Fruit fly (Drosophila melanogaster): ENCODE measurements around the gene Tom20.
A peak's percentile ranks its signal among the peaks of the same experiment; 100 is the strongest.

The Tom20 gene

dm6 chr3L:20006269-20007265 lies 6.1 kb downstream of the Tom20 start (continued):
- TF ChIP-seq C15 (GFP tag; IDR thresholded peaks at IDR 0.05) (no peak), cg (GFP tag; optimal IDR thresholded peaks at IDR 0.05) (peak; percentile 85), prd (optimal IDR thresholded peaks at IDR 0.05) (no peak), prd (GFP tag; IDR thresholded peaks at IDR 0.05) (no peak), Vsx1 (GFP tag; optimal IDR thresholded peaks at IDR 0.05) (peak; percentile 47), CG3163 (GFP tag; optimal IDR thresholded peaks at IDR 0.05) (no peak), nerfin-1 (tag; optimal IDR thresholded peaks at IDR 0.05) (no peak), bigmax (GFP tag; optimal IDR thresholded peaks at IDR 0.05) (no peak), CG34422 (GFP tag; IDR thresholded peaks at IDR 0.05) (peak; percentile 63; the same call in 1 of the 3 replicates), MTF-1 (GFP tag; optimal IDR thresholded peaks at IDR 0.05; ENCODE audit: borderline replicate concordance) (no peak), bcd (GFP tag; optimal IDR thresholded peaks at IDR 0.05) (no peak), gt (GFP tag; IDR thresholded peaks at IDR 0.05) (no peak), CG10147 (GFP tag; optimal IDR thresholded peaks at IDR 0.05) (no peak), psq (GFP tag; optimal IDR thresholded peaks at IDR 0.05) (no peak), pfk (GFP tag; optimal IDR thresholded peaks at IDR 0.05) (peak; percentile 2), NfI (GFP tag; optimal IDR thresholded peaks at IDR 0.05) (no peak), amos (GFP tag; IDR thresholded peaks at IDR 0.05; ENCODE audit: partially characterized antibody) (peak; percentile 89), az2 (GFP tag; optimal IDR thresholded peaks at IDR 0.05) (no peak), emc (GFP tag; optimal IDR thresholded peaks at IDR 0.05) (no peak), CG18764 (GFP tag; optimal IDR thresholded peaks at IDR 0.05) (no peak), CG14710 (tag; optimal IDR thresholded peaks at IDR 0.05) (no peak), CG7372 (GFP tag; IDR thresholded peaks at IDR 0.05) (no peak), CG9215 (GFP tag; IDR thresholded peaks at IDR 0.05) (no peak), Atf6 (GFP tag; IDR thresholded peaks at IDR 0.05) (no peak), CG30403 (GFP tag; optimal IDR thresholded peaks at IDR 0.05) (no peak), fd102C (GFP tag; optimal IDR thresholded peaks at IDR 0.05) (no peak), Optix (GFP tag; IDR thresholded peaks at IDR 0.05) (no peak), CG9609 (GFP tag; optimal IDR thresholded peaks at IDR 0.05) (no peak), CG11398 (GFP tag; optimal IDR thresholded peaks at IDR 0.05) (no peak), CG11695 (GFP tag; IDR thresholded peaks at IDR 0.05) (no peak; the same call in 2 of the 3 replicates), unc-4 (GFP tag; IDR thresholded peaks at IDR 0.05; ENCODE audit: partially characterized antibody) (peak; percentile 78), CG31441 (GFP tag; IDR thresholded peaks at IDR 0.05) (no peak), gfzf (GFP tag; optimal IDR thresholded peaks at IDR 0.05) (peak; percentile 17), CG17612 (GFP tag; IDR thresholded peaks at IDR 0.05) (no peak), CG1233 (GFP tag; optimal IDR thresholded peaks at IDR 0.05) (no peak), CG33557 (GFP tag; optimal IDR thresholded peaks at IDR 0.05) (peak; percentile 37), CG18599 (GFP tag; optimal IDR thresholded peaks at IDR 0.05) (no peak), lmd (GFP tag; IDR thresholded peaks at IDR 0.05) (no peak), slp2 (GFP tag; optimal IDR thresholded peaks at IDR 0.05) (no peak), Eip74EF (GFP tag; optimal IDR thresholded peaks at IDR 0.05) (no peak), Opbp (GFP tag; IDR thresholded peaks at IDR 0.05; ENCODE audit: partially characterized antibody) (peak; percentile 98; the same call in 2 of the 3 replicates), corto (GFP tag; optimal IDR thresholded peaks at IDR 0.05) (no peak), CG3281 (GFP tag; optimal IDR thresholded peaks at IDR 0.05) (no peak), z (GFP tag; IDR thresholded peaks at IDR 0.05) (peak; percentile 53; the same call in 1 of the 3 replicates), Xbp1 (GFP tag; optimal IDR thresholded peaks at IDR 0.05) (no peak), schlank (tag; optimal IDR thresholded peaks at IDR 0.05) (no peak), CG17385 (GFP tag; optimal IDR thresholded peaks at IDR 0.05) (no peak), ato (GFP tag; IDR thresholded peaks at IDR 0.05; ENCODE audit: partially characterized antibody) (peak; percentile 100)
